Worm (Caenorhabditis elegans): ENCODE data around the gene tph-1.

DNA sequence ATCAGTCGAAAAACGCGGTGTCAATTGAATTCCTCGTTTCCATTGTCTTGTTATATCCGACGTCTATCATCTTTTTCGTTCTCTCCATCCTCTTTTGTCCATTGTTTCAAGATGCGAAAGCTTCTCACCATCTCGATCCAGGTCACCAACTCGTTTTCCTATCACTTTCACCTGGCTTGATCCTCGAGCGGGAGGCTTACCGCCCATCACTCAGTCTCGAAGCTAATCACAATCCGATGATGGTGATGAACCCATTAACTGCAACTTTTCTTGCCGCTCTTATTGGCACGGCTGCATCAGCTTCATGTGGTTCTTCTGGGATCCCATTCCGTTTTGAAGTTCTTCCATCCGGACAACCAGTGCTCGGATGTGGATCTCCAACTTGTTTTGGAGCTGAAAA lies 18.2 kb upstream of the tph-1 start, which contains the start of gene wrt-1:
- no peak for TF ChIP-seq blmp-1 (tag; optimal IDR thresholded peaks at IDR 0.05)
- TF ChIP-seq flh-1 (GFP tag; optimal IDR thresholded peaks at IDR 0.05), result no peak
- no peak for TF ChIP-seq ces-1 (GFP tag; optimal IDR thresholded peaks at IDR 0.05)
- no peak for TF ChIP-seq pha-4 (tag; optimal IDR thresholded peaks at IDR 0.05)
- no peak for TF ChIP-seq nhr-28 (tag; optimal IDR thresholded peaks at IDR 0.05)
- no peak for TF ChIP-seq M03D4.4 (tag; optimal IDR thresholded peaks at IDR 0.05)
- TF ChIP-seq sem-2 (GFP tag; optimal IDR thresholded peaks at IDR 0.05), result no peak
- TF ChIP-seq unc-39 (tag; optimal IDR thresholded peaks at IDR 0.05), result no peak
- no peak for TF ChIP-seq ceh-43 (GFP tag; optimal IDR thresholded peaks at IDR 0.05)
- no peak for TF ChIP-seq ztf-11 (tag; optimal IDR thresholded peaks at IDR 0.05)

Measured in whole organism, mixed stage, embryonic.